Worm (Caenorhabditis elegans): ENCODE data around the gene mdt-30.

Gene mdt-30

ce11 chrIII:8020823-8021332 lies 7.0 kb downstream of the mdt-30 start, which contains the start of gene lin-36 (continued):
- TF ChIP-seq ets-4 (GFP tag; optimal IDR thresholded peaks at IDR 0.05): no peak
- no peak for TF ChIP-seq Y53F4B.3 (GFP tag; IDR thresholded peaks at IDR 0.05)
- TF ChIP-seq F37B4.10 (GFP tag; IDR thresholded peaks at IDR 0.05): no peak
- no peak for TF ChIP-seq ama-1 (optimal IDR thresholded peaks at IDR 0.05)
- TF ChIP-seq ama-1 (GFP tag; optimal IDR thresholded peaks at IDR 0.05): no peak
- TF ChIP-seq him-1 (tag; optimal IDR thresholded peaks at IDR 0.05): peak; percentile 35
- no peak for TF ChIP-seq K11D2.4 (GFP tag; IDR thresholded peaks at IDR 0.05)
- no peak for TF ChIP-seq F57C9.4 (tag; optimal IDR thresholded peaks at IDR 0.05)
- no peak for TF ChIP-seq D2030.7 (GFP tag; IDR thresholded peaks at IDR 0.05)
- TF ChIP-seq akir-1 (GFP tag; optimal IDR thresholded peaks at IDR 0.05): no peak
- TF ChIP-seq ekl-4 (GFP tag; IDR thresholded peaks at IDR 0.05): peak; percentile 46; the same call in 1 of the 2 replicates
- peak; percentile 74 for TF ChIP-seq lin-54 (GFP tag; optimal IDR thresholded peaks at IDR 0.05)
- TF ChIP-seq lsl-1 (GFP tag; optimal IDR thresholded peaks at IDR 0.05): peak; percentile 29
- TF ChIP-seq Y95B8A.8 (GFP tag; IDR thresholded peaks at IDR 0.05): no peak
- TF ChIP-seq zfh-2 (GFP tag; conservative IDR thresholded peaks at IDR 0.05): no peak
- no peak for TF ChIP-seq F10E7.11 (tag; optimal IDR thresholded peaks at IDR 0.05)
- TF ChIP-seq dpl-1 (GFP tag; optimal IDR thresholded peaks at IDR 0.05): peak; percentile 61
- no peak for TF ChIP-seq ccch-3 (GFP tag; optimal IDR thresholded peaks at IDR 0.05)
- no peak for TF ChIP-seq mes-4 (tag; optimal IDR thresholded peaks at IDR 0.05)
- TF ChIP-seq ztf-28 (GFP tag; IDR thresholded peaks at IDR 0.05): no peak
- no peak for TF ChIP-seq nfya-1 (tag; optimal IDR thresholded peaks at IDR 0.05; ENCODE audit: borderline replicate concordance, insufficient read depth)
- TF ChIP-seq hsf-1 (GFP tag; IDR thresholded peaks at IDR 0.05): no peak
- TF ChIP-seq F39B2.1 (GFP tag; IDR thresholded peaks at IDR 0.05): no peak
- TF ChIP-seq F52B5.7 (tag; optimal IDR thresholded peaks at IDR 0.05): no peak
- no peak for TF ChIP-seq Y56A3A.18 (GFP tag; IDR thresholded peaks at IDR 0.05)
- no peak for TF ChIP-seq athp-1 (tag; optimal IDR thresholded peaks at IDR 0.05)
- TF ChIP-seq repo-1 (tag; optimal IDR thresholded peaks at IDR 0.05): no peak
- TF ChIP-seq rpc-1 (optimal IDR thresholded peaks at IDR 0.05): no peak
- TF ChIP-seq rpc-1 (tag; optimal IDR thresholded peaks at IDR 0.05): no peak
- no peak for TF ChIP-seq hmg-20 (GFP tag; IDR thresholded peaks at IDR 0.05)
- TF ChIP-seq B0261.1 (tag; optimal IDR thresholded peaks at IDR 0.05): no peak
- TF ChIP-seq ztf-3 (GFP tag; optimal IDR thresholded peaks at IDR 0.05): no peak
- peak; percentile 68 for TF ChIP-seq F23B12.7 (tag; optimal IDR thresholded peaks at IDR 0.05; ENCODE audit: insufficient read depth)
- TF ChIP-seq attf-5 (GFP tag; optimal IDR thresholded peaks at IDR 0.05): peak; percentile 78
- TF ChIP-seq hlh-26 (GFP tag; conservative IDR thresholded peaks at IDR 0.05): no peak
- TF ChIP-seq egrh-3 (GFP tag; IDR thresholded peaks at IDR 0.05): no peak
- TF ChIP-seq F49E8.2 (tag; optimal IDR thresholded peaks at IDR 0.05; ENCODE audit: insufficient read depth): no peak
- no peak for TF ChIP-seq T26A5.8 (tag; optimal IDR thresholded peaks at IDR 0.05)
- no peak for TF ChIP-seq nhr-90 (tag; optimal IDR thresholded peaks at IDR 0.05)
- TF ChIP-seq lin-26 (GFP tag; IDR thresholded peaks at IDR 0.05): no peak
- TF ChIP-seq tlf-1 (GFP tag; optimal IDR thresholded peaks at IDR 0.05): no peak
- TF ChIP-seq nhr-80 (tag; optimal IDR thresholded peaks at IDR 0.05): peak; percentile 32
- TF ChIP-seq nhr-27 (tag; optimal IDR thresholded peaks at IDR 0.05): no peak
- no peak for TF ChIP-seq lin-35 (GFP tag; optimal IDR thresholded peaks at IDR 0.05)
- no peak for TF ChIP-seq ztf-6 (GFP tag; IDR thresholded peaks at IDR 0.05)
- TF ChIP-seq tbx-9 (tag; optimal IDR thresholded peaks at IDR 0.05; ENCODE audit: borderline replicate concordance): no peak
- no peak for TF ChIP-seq die-1 (tag; optimal IDR thresholded peaks at IDR 0.05)
- no peak for TF ChIP-seq ztf-22 (GFP tag; optimal IDR thresholded peaks at IDR 0.05)
- TF ChIP-seq Y53G8AR.9 (GFP tag; conservative IDR thresholded peaks at IDR 0.05): no peak
- TF ChIP-seq F55B11.4 (tag; optimal IDR thresholded peaks at IDR 0.05; ENCODE audit: borderline replicate concordance, insufficient read depth): no peak
